Fruit fly (Drosophila melanogaster) whole organism, embryonic: ENCODE data around the gene Oatp30B.

Experiments used
- Asciz ChIP-seq: fragments of 200-800 bp; sonication (Bioruptor generic); optimal IDR thresholded peaks from 2 replicates; lab custom pipeline; 2017; ENCODE audit warnings: missing biosample characterization, mild to moderate bottlenecking, missing genetic modification characterization, missing genetic modification reagents
- CG10209 ChIP-seq: fragments of 200-800 bp; sonication (Bioruptor generic); optimal IDR thresholded peaks from 3 replicates; lab custom pipeline; 2017; ENCODE audit warnings: missing biosample characterization, mild to moderate bottlenecking, missing genetic modification characterization, missing genetic modification reagents
- CG1024 ChIP-seq: fragments of 200-800 bp; sonication (Bioruptor generic); IDR thresholded peaks from 2 replicates; pipeline ENCODE4 v1.3.6; 2022; ENCODE audit warnings: missing biosample characterization, missing genetic modification characterization
- CG10366 ChIP-seq: fragments of 200-800 bp; sonication (Bioruptor generic); IDR thresholded peaks from 2 replicates; pipeline ENCODE4 v1.3.6; 2022; ENCODE audit warnings: missing biosample characterization, missing genetic modification characterization
- CG12299 ChIP-seq: fragments of 200-800 bp; sonication (Bioruptor generic); optimal IDR thresholded peaks from 2 replicates; lab custom pipeline; 2018; ENCODE audit warnings: missing biosample characterization, mild to moderate bottlenecking, missing genetic modification characterization
- CG12391 ChIP-seq: fragments of 200-800 bp; sonication (Bioruptor generic); optimal IDR thresholded peaks from 3 replicates; lab custom pipeline; 2018; ENCODE audit warnings: missing biosample characterization, mild to moderate bottlenecking, missing genetic modification characterization, moderate library complexity
- CG1647 ChIP-seq: fragments of 200-800 bp; sonication (Bioruptor generic); optimal IDR thresholded peaks from 3 replicates; lab custom pipeline; 2016; ENCODE audit warnings: missing biosample characterization, missing genetic modification characterization
- CG18011 ChIP-seq: fragments of 200-800 bp; sonication (Bioruptor generic); optimal IDR thresholded peaks from 2 replicates; lab custom pipeline; 2017; ENCODE audit warnings: missing biosample characterization, missing genetic modification characterization, mild to moderate bottlenecking, moderate library complexity, missing genotype
- CG18599 ChIP-seq: fragments of 200-800 bp; sonication (Bioruptor generic); optimal IDR thresholded peaks from 3 replicates; lab custom pipeline; 2017; ENCODE audit warnings: missing biosample characterization, missing genetic modification characterization, mild to moderate bottlenecking, moderate library complexity, missing genetic modification reagents
- CG18619 ChIP-seq: fragments of 200-800 bp; sonication (Bioruptor generic); optimal IDR thresholded peaks from 3 replicates; lab custom pipeline; 2017; ENCODE audit warnings: missing biosample characterization, mild to moderate bottlenecking, missing genetic modification characterization
- CG2120 ChIP-seq: fragments of 200-800 bp; sonication (Bioruptor generic); optimal IDR thresholded peaks from 3 replicates; lab custom pipeline; 2016; ENCODE audit warnings: missing biosample characterization, missing genetic modification characterization
- CG2712 ChIP-seq: fragments of 200-800 bp; optimal IDR thresholded peaks from 3 replicates; lab custom pipeline; 2019; ENCODE audit warnings: missing biosample characterization, mild to moderate bottlenecking, missing genetic modification characterization, moderate library complexity
- CG31388 ChIP-seq: fragments of 200-800 bp; sonication (Bioruptor generic); optimal IDR thresholded peaks from 2 replicates; lab custom pipeline; 2016; ENCODE audit warnings: missing biosample characterization, missing genetic modification characterization
- CG34376 ChIP-seq: fragments of 200-800 bp; sonication (Bioruptor generic); optimal IDR thresholded peaks from 2 replicates; lab custom pipeline; 2018; ENCODE audit warnings: missing biosample characterization, mild to moderate bottlenecking, missing genetic modification characterization
- CG3726 ChIP-seq: fragments of 200-800 bp; sonication (Bioruptor generic); IDR thresholded peaks from 3 replicates; pipeline ENCODE4, ENCODE4 v1.3.6; 2022; ENCODE audit warnings: missing biosample characterization, missing genetic modification characterization
- CG5180 ChIP-seq: fragments of 200-800 bp; sonication (Bioruptor generic); optimal IDR thresholded peaks from 3 replicates; lab custom pipeline; 2017; ENCODE audit warnings: missing biosample characterization, missing genetic modification characterization, mild to moderate bottlenecking, moderate library complexity, missing genetic modification reagents
- CG6689 ChIP-seq: fragments of 200-800 bp; sonication (Bioruptor generic); IDR thresholded peaks from 2 replicates; pipeline ENCODE4 v1.3.6; 2022; ENCODE audit warnings: missing biosample characterization, missing genetic modification characterization
- CG9609 ChIP-seq: fragments of 200-800 bp; sonication (Bioruptor generic); optimal IDR thresholded peaks from 3 replicates; lab custom pipeline; 2016; ENCODE audit warnings: missing biosample characterization, missing genetic modification characterization
- CG9817 ChIP-seq: fragments of 200-800 bp; sonication (Bioruptor generic); optimal IDR thresholded peaks from 2 replicates; lab custom pipeline; 2018; ENCODE audit warnings: missing biosample characterization, mild to moderate bottlenecking, missing genetic modification characterization, moderate library complexity
- D19A ChIP-seq: fragments of 200-800 bp; optimal IDR thresholded peaks from 3 replicates; lab custom pipeline; 2019; ENCODE audit warnings: missing biosample characterization, mild to moderate bottlenecking, missing genetic modification characterization, moderate library complexity
- Dad ChIP-seq: fragments of 200-800 bp; sonication (Bioruptor generic); optimal IDR thresholded peaks from 3 replicates; lab custom pipeline; 2016; ENCODE audit warnings: missing biosample characterization, missing genetic modification characterization
- Dll ChIP-seq: fragments of 200-800 bp; sonication (Bioruptor generic); IDR thresholded peaks from 4 replicates; pipeline ENCODE4 v1.3.6; 2022; ENCODE audit warnings: missing biosample characterization, missing genetic modification characterization; ENCODE audit not compliant: partially characterized antibody
- Fer3 ChIP-seq: fragments of 200-800 bp; sonication (Bioruptor generic); optimal IDR thresholded peaks from 2 replicates; lab custom pipeline; 2018; ENCODE audit warnings: missing biosample characterization, mild to moderate bottlenecking, missing genetic modification characterization, moderate library complexity
- H2.0 ChIP-seq: fragments of 200-800 bp; sonication (Bioruptor generic); IDR thresholded peaks from 2 replicates; pipeline ENCODE4 v1.3.6; 2022; ENCODE audit warnings: missing biosample characterization, missing genetic modification characterization
- Kr ChIP-seq: fragments of 200-800 bp; sonication (Bioruptor generic); optimal IDR thresholded peaks from 2 replicates; lab custom pipeline; 2017; ENCODE audit warnings: missing biosample characterization, mild to moderate bottlenecking, missing genetic modification characterization
- Meics ChIP-seq: fragments of 200-800 bp; sonication (Bioruptor generic); optimal IDR thresholded peaks from 2 replicates; lab custom pipeline; 2017; ENCODE audit warnings: missing biosample characterization, mild to moderate bottlenecking, missing genetic modification characterization
- NC2β ChIP-seq: fragments of 200-800 bp; sonication (Bioruptor generic); optimal IDR thresholded peaks from 2 replicates; lab custom pipeline; 2016; ENCODE audit warnings: missing biosample characterization, missing genetic modification characterization
- Neu2 ChIP-seq: fragments of 200-800 bp; sonication (Bioruptor generic); optimal IDR thresholded peaks from 3 replicates; lab custom pipeline; 2016; ENCODE audit warnings: missing biosample characterization, missing genetic modification characterization, borderline replicate concordance
- Oaz ChIP-seq: fragments of 200-800 bp; sonication (Bioruptor generic); IDR thresholded peaks from 2 replicates; pipeline ENCODE4 v1.3.6; 2022; ENCODE audit warnings: missing biosample characterization, missing genetic modification characterization
- Sry-δ ChIP-seq: fragments of 200-800 bp; sonication (Bioruptor generic); optimal IDR thresholded peaks from 2 replicates; lab custom pipeline; 2016; ENCODE audit warnings: missing biosample characterization, missing genetic modification characterization
- Trl ChIP-seq, 3 experiments: fragments of >200 bp in 2 of 3; fragments of 200-800 bp in 1 of 3; sonication (Bioruptor generic) in 1 of 3; optimal IDR thresholded peaks; 2 replicates in 1 of 3; 3 replicates in 2 of 3; lab custom pipeline; 2016 to 2017; ENCODE audit warnings: missing biosample characterization in 1 of 3, missing genetic modification characterization in 1 of 3
- ash1 ChIP-seq: fragments of 200-800 bp; sonication (Bioruptor generic); optimal IDR thresholded peaks from 2 replicates; lab custom pipeline; 2018; ENCODE audit warnings: missing biosample characterization, mild to moderate bottlenecking, missing genetic modification characterization
- chinmo ChIP-seq: fragments of 200-800 bp; sonication (Bioruptor generic); IDR thresholded peaks from 4 replicates; pipeline ENCODE4 v1.3.6; 2022; ENCODE audit warnings: missing biosample characterization, missing genetic modification characterization; ENCODE audit not compliant: partially characterized antibody
- da ChIP-seq: fragments of 200-800 bp; sonication (Bioruptor generic); optimal IDR thresholded peaks from 2 replicates; lab custom pipeline; 2016; ENCODE audit warnings: missing biosample characterization, missing genetic modification characterization
- dmrt99B ChIP-seq: fragments of 200-800 bp; sonication (Bioruptor generic); optimal IDR thresholded peaks from 2 replicates; lab custom pipeline; 2018; ENCODE audit warnings: missing biosample characterization, mild to moderate bottlenecking, missing genetic modification characterization, moderate library complexity
- dpn ChIP-seq, 2 experiments: fragments of 200-800 bp; sonication (Bioruptor generic); optimal IDR thresholded peaks; 3 replicates each; lab custom pipeline; 2016; ENCODE audit warnings: missing biosample characterization in 2 of 2, missing genetic modification characterization in 2 of 2
- dysf ChIP-seq: fragments of 200-800 bp; sonication (Bioruptor generic); IDR thresholded peaks from 3 replicates; pipeline ENCODE4 v1.3.6; 2022; ENCODE audit warnings: missing biosample characterization, missing genetic modification characterization
- en ChIP-seq: fragments of 200-800 bp; sonication (Bioruptor generic); optimal IDR thresholded peaks from 2 replicates; lab custom pipeline; 2016; ENCODE audit warnings: missing biosample characterization, missing genetic modification characterization
- ewg ChIP-seq: fragments of 200-800 bp; sonication (Bioruptor generic); optimal IDR thresholded peaks from 3 replicates; lab custom pipeline; 2017; ENCODE audit warnings: mild to moderate bottlenecking, missing biosample characterization, missing genetic modification reagents, missing genetic modification characterization
- her ChIP-seq: fragments of 200-800 bp; sonication (Bioruptor generic); optimal IDR thresholded peaks from 2 replicates; lab custom pipeline; 2016; ENCODE audit warnings: missing biosample characterization, missing genetic modification characterization
- ind ChIP-seq: fragments of 200-800 bp; sonication (Bioruptor generic); optimal IDR thresholded peaks from 3 replicates; lab custom pipeline; 2016; ENCODE audit warnings: missing biosample characterization, missing genetic modification characterization
- lov ChIP-seq, 2 experiments: fragments of 200-800 bp in 1 of 2; fragments of >200 bp in 1 of 2; sonication (Bioruptor generic) in 1 of 2; IDR thresholded peaks in 1 of 2; optimal IDR thresholded peaks in 1 of 2; 2 replicates in 1 of 2; 3 replicates in 1 of 2; pipeline versions ENCODE4 v1.3.6 to Lab custom; 2017 to 2022; ENCODE audit warnings: missing biosample characterization in 1 of 2, missing genetic modification characterization in 1 of 2
- onecut ChIP-seq: fragments of 200-800 bp; sonication (Bioruptor generic); IDR thresholded peaks from 2 replicates; pipeline ENCODE4 v1.3.6; 2022; ENCODE audit warnings: missing biosample characterization, missing genetic modification characterization
- peb ChIP-seq: fragments of 200-800 bp; sonication (Bioruptor generic); IDR thresholded peaks from 2 replicates; pipeline ENCODE4 v1.3.6; 2022; ENCODE audit warnings: missing biosample characterization, missing genetic modification characterization
- seq ChIP-seq: fragments of 200-800 bp; sonication (Bioruptor generic); IDR thresholded peaks from 2 replicates; pipeline ENCODE4 v1.3.6; 2022; ENCODE audit warnings: missing biosample characterization, missing genetic modification characterization
- slbo ChIP-seq: fragments of 200-800 bp; sonication (Bioruptor generic); IDR thresholded peaks from 2 replicates; pipeline ENCODE4 v1.3.6; 2022; ENCODE audit warnings: missing biosample characterization, missing genetic modification characterization
- trh ChIP-seq: fragments of 200-800 bp; sonication (Bioruptor generic); optimal IDR thresholded peaks from 2 replicates; lab custom pipeline; 2016; ENCODE audit warnings: missing biosample characterization, missing genetic modification characterization
- vnd ChIP-seq: fragments of 200-800 bp; sonication (Bioruptor generic); IDR thresholded peaks from 3 replicates; pipeline ENCODE4 v1.3.6; 2022; ENCODE audit warnings: missing biosample characterization, missing genetic modification characterization; ENCODE audit not compliant: partially characterized antibody
- wdn ChIP-seq: fragments of 200-800 bp; sonication (Bioruptor generic); IDR thresholded peaks from 2 replicates; pipeline ENCODE4 v1.3.6; 2022; ENCODE audit warnings: missing biosample characterization, missing genetic modification characterization

The Oatp30B gene

dm6 chr2L:9490788-9491187, 30.2 kb upstream of the Oatp30B start (continued):
- TF ChIP-seq chinmo (GFP tag; lab: Robert Waterston, UW), result no peak
- peak; percentile 50; the same call in 1 of the 2 replicates for TF ChIP-seq CG1024
- TF ChIP-seq her, result no peak
- TF ChIP-seq ash1 (GFP tag; lab: Kevin White, UChicago), result peak; percentile 43
- TF ChIP-seq Neu2 (GFP tag; lab: Kevin White, UChicago), result no peak
- TF ChIP-seq CG2712 (tag; lab: Kevin White, UChicago), result peak; percentile 33
- no peak for TF ChIP-seq NC2β (GFP tag; lab: Kevin White, UChicago)
- peak; percentile 25 for TF ChIP-seq Sry-δ (GFP tag; lab: Kevin White, UChicago)
- TF ChIP-seq vnd (GFP tag; lab: Robert Waterston, UW), result 0 out of 3 replicates have a peak, but pooled peaks have one; percentile 39
- peak; percentile 44 for TF ChIP-seq CG6689 (GFP tag; lab: Robert Waterston, UW)
- no peak for TF ChIP-seq lov (optimal IDR thresholded peaks at IDR 0.05; lab: Kevin White, UChicago)
- TF ChIP-seq lov (GFP tag; IDR thresholded peaks at IDR 0.05; lab: Robert Waterston, UW), result peak; percentile 83; the same call in 2 of the 3 replicates
- peak; percentile 28 for TF ChIP-seq CG18619 (GFP tag; lab: Kevin White, UChicago)
- TF ChIP-seq dpn (GFP tag; optimal IDR thresholded peaks at IDR 0.05; lab: Kevin White, UChicago), result peak; percentile 10 to 31
- TF ChIP-seq ewg (GFP tag; lab: Kevin White, UChicago), result peak; percentile 16
- TF ChIP-seq slbo (GFP tag; lab: Robert Waterston, UW), result peak; percentile 38; the same call in 1 of the 2 replicates
- TF ChIP-seq CG9817 (tag; lab: Kevin White, UChicago), result no peak
- TF ChIP-seq Oaz (GFP tag; lab: Robert Waterston, UW), result peak; percentile 30; the same call in 1 of the 2 replicates
- no peak for TF ChIP-seq Dll (GFP tag; lab: Robert Waterston, UW)
- TF ChIP-seq Meics, result peak; percentile 86
- TF ChIP-seq D19A, result no peak
- no peak for TF ChIP-seq CG1647 (GFP tag; lab: Kevin White, UChicago)
- TF ChIP-seq CG9609, result no peak
- no peak for TF ChIP-seq Kr (GFP tag; lab: Kevin White, UChicago)
- TF ChIP-seq en (GFP tag; lab: Kevin White, UChicago), result peak; percentile 43
- peak; percentile 69 for TF ChIP-seq onecut
- TF ChIP-seq ind (GFP tag; lab: Kevin White, UChicago), result peak; percentile 27
- TF ChIP-seq CG10366 (GFP tag; lab: Robert Waterston, UW), result peak; percentile 54
- peak; percentile 82 for TF ChIP-seq CG18599 (GFP tag; lab: Kevin White, UChicago)
- TF ChIP-seq wdn (GFP tag; lab: Robert Waterston, UW), result no peak
- peak; percentile 33 for TF ChIP-seq CG10209
- no peak for TF ChIP-seq peb (GFP tag; lab: Robert Waterston, UW)
- TF ChIP-seq CG12391 (tag; lab: Kevin White, UChicago), result no peak
- peak; percentile 46; the same call in 1 of the 2 replicates for TF ChIP-seq seq (GFP tag; lab: Robert Waterston, UW)
- TF ChIP-seq CG18011, result peak; percentile 95
- TF ChIP-seq Fer3 (tag; lab: Kevin White, UChicago), result peak; percentile 70
- 0 out of 2 replicates have a peak, but pooled peaks have one; percentile 12 for TF ChIP-seq H2.0 (GFP tag; lab: Robert Waterston, UW)
- peak; percentile 47 for TF ChIP-seq dmrt99B (tag; lab: Kevin White, UChicago)
- peak; percentile 49 for TF ChIP-seq CG5180 (GFP tag; lab: Kevin White, UChicago)
- TF ChIP-seq Trl (optimal IDR thresholded peaks at IDR 0.05; lab: Kevin White, UChicago), result no peak
- TF ChIP-seq Trl (GFP tag; optimal IDR thresholded peaks at IDR 0.05; lab: Kevin White, UChicago), result no peak
- peak; percentile 55; the same call in 2 of the 3 replicates for TF ChIP-seq dysf (GFP tag; lab: Robert Waterston, UW)
- no peak for TF ChIP-seq da (GFP tag; lab: Kevin White, UChicago)
- TF ChIP-seq CG2120 (GFP tag; lab: Kevin White, UChicago), result no peak
- TF ChIP-seq Dad (GFP tag; lab: Kevin White, UChicago), result peak; percentile 12
- TF ChIP-seq Asciz (GFP tag; lab: Kevin White, UChicago), result peak; percentile 70
- 0 out of 3 replicates have a peak, but pooled peaks have one; percentile 45 for TF ChIP-seq CG3726 (GFP tag; lab: Robert Waterston, UW)
- no peak for TF ChIP-seq CG12299
- no peak for TF ChIP-seq CG31388
- peak; percentile 29 for TF ChIP-seq trh (GFP tag; lab: Kevin White, UChicago)
- peak; percentile 65 for TF ChIP-seq CG34376
